Worm (Caenorhabditis elegans) whole organism, L4/young adult: ENCODE data around the gene F42A9.3.

Source experiments
- W03F9.2 ChIP-seq: fragments of 150-350 bp; optimal IDR thresholded peaks from 2 replicates; lab custom pipeline; 2014; ENCODE audit warnings: missing biosample characterization, missing genetic modification characterization
- dao-5 ChIP-seq: sonication (generic microtip); optimal IDR thresholded peaks from 2 replicates; lab custom pipeline; 2016; ENCODE audit warnings: missing genotype, missing genetic modification characterization, moderate library complexity, missing compliant biosample characterization
- him-1 ChIP-seq: sonication (generic microtip); optimal IDR thresholded peaks from 2 replicates; lab custom pipeline; 2016; ENCODE audit warnings: missing genotype, missing genetic modification reagents, missing genetic modification characterization, missing compliant biosample characterization

- TF ChIP-seq W03F9.2 (tag; lab: Kevin White, UChicago): no peak
- TF ChIP-seq him-1 (tag; lab: Kevin White, UChicago): no peak
- TF ChIP-seq dao-5 (tag; lab: Kevin White, UChicago): no peak
These were observed 36.5 kb downstream of the F42A9.3 start, which contains the start of gene C49C8.5 for ce11 chrIV:8653592-8653991.
